Worm (Caenorhabditis elegans): ENCODE results near the gene C26D10.6.

The C26D10.6 gene

ce11 chrII:8326228-8326960 lies 28.1 kb downstream of the C26D10.6 start (continued):
- TF ChIP-seq athp-1 (tag; optimal IDR thresholded peaks at IDR 0.05) (peak; percentile 14), repo-1 (tag; optimal IDR thresholded peaks at IDR 0.05) (peak; percentile 34), madf-3 (GFP tag; IDR thresholded peaks at IDR 0.05) (peak; percentile 85), dpl-1 (GFP tag; optimal IDR thresholded peaks at IDR 0.05) (no peak), ztf-18 (tag; optimal IDR thresholded peaks at IDR 0.05) (no peak), attf-3 (GFP tag; conservative IDR thresholded peaks at IDR 0.05) (no peak), somi-1 (GFP tag; optimal IDR thresholded peaks at IDR 0.05) (no peak), egl-18 (GFP tag; IDR thresholded peaks at IDR 0.05) (no peak)

DNA sequence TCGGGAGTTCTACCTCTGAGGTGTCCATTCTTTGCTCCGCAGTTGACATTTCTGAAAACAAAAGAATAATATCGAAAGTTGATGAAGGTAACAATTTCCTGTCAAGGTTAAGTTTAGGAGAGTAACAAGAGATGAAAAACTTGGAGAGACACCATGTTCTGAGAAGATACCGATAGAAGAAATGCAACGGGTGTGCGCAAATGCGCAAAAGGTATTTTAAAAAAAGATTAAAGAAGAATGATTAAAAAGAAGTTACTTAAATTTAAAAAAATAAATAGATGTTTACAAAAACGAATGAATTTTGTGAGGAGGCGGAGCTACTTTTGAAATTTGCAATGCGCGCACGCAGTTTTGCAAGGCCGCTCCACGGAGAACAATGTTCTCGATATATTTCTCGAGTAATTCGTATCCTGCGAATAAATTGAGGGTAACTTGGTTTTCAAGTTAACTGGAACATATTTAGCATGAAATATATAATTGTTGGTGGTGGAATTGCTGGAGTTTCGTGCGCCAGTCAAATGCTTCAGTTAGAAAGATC lies 29.4 kb downstream of the C26D10.6 start, which contains the start of the genes ran-3 and C26D10.3:
Gene ran-3, minus strand, starts transcription at position 51 of the 538 bp plus-strand sequence.
Gene C26D10.3, plus strand, starts transcription at position 385 of the 538 bp plus-strand sequence.
- peak in 1 of 3 experiments; percentile 30 for TF ChIP-seq lin-35 (GFP tag; optimal IDR thresholded peaks at IDR 0.05)
- TF ChIP-seq dox-1 (GFP tag; IDR thresholded peaks at IDR 0.05): 0 out of 2 replicates have a peak, but pooled peaks have one; percentile 25
- TF ChIP-seq F23B12.7 (tag; optimal IDR thresholded peaks at IDR 0.05; ENCODE audit: insufficient read depth): peak; percentile 24
- TF ChIP-seq ceh-100 (GFP tag; IDR thresholded peaks at IDR 0.05): peak; percentile 34; the same call in 1 of the 2 replicates
- no peak for TF ChIP-seq egrh-3 (GFP tag; IDR thresholded peaks at IDR 0.05)
- TF ChIP-seq lin-26 (GFP tag; IDR thresholded peaks at IDR 0.05): 0 out of 2 replicates have a peak, but pooled peaks have one; percentile 10
- TF ChIP-seq rpc-1 (optimal IDR thresholded peaks at IDR 0.05): peak; percentile 34
- TF ChIP-seq rpc-1 (tag; optimal IDR thresholded peaks at IDR 0.05): no peak
- TF ChIP-seq mel-28 (tag; optimal IDR thresholded peaks at IDR 0.05; ENCODE audit: borderline replicate concordance): no peak
- TF ChIP-seq madf-6 (GFP tag; IDR thresholded peaks at IDR 0.05): peak; percentile 47
- no peak for TF ChIP-seq F57C9.4 (tag; optimal IDR thresholded peaks at IDR 0.05)
- peak; percentile 14 for TF ChIP-seq snpc-1.3 (tag; optimal IDR thresholded peaks at IDR 0.05; ENCODE audit: insufficient read depth)
- TF ChIP-seq hmg-1.2 (GFP tag; IDR thresholded peaks at IDR 0.05): peak; percentile 23; the same call in 1 of the 2 replicates
- TF ChIP-seq ets-4 (GFP tag; optimal IDR thresholded peaks at IDR 0.05): no peak
- TF ChIP-seq mcd-1 (GFP tag; IDR thresholded peaks at IDR 0.05): 0 out of 2 replicates have a peak, but pooled peaks have one; percentile 16
- TF ChIP-seq madf-3 (GFP tag; IDR thresholded peaks at IDR 0.05): 0 out of 2 replicates have a peak, but pooled peaks have one; percentile 10
- no peak for TF ChIP-seq rec-8 (tag; optimal IDR thresholded peaks at IDR 0.05)
- no peak for TF ChIP-seq madf-10 (tag; optimal IDR thresholded peaks at IDR 0.05)
- no peak for TF ChIP-seq snpc-4 (GFP tag; optimal IDR thresholded peaks at IDR 0.05)
- peak in 1 of 4 experiments; percentile 5 for TF ChIP-seq snpc-4 (tag; optimal IDR thresholded peaks at IDR 0.05)
- TF ChIP-seq ZK185.1 (tag; optimal IDR thresholded peaks at IDR 0.05; ENCODE audit: poor library complexity, severe bottlenecking): peak; percentile 46
- TF ChIP-seq cebp-1 (GFP tag; IDR thresholded peaks at IDR 0.05): no peak
- TF ChIP-seq cebp-1 (tag; optimal IDR thresholded peaks at IDR 0.05): peak; percentile 43
- no peak for TF ChIP-seq Y79H2A.3 (GFP tag; conservative IDR thresholded peaks at IDR 0.05)
- peak; percentile 61 for TF ChIP-seq lin-54 (GFP tag; optimal IDR thresholded peaks at IDR 0.05)
- peak; percentile 49 for TF ChIP-seq attf-5 (GFP tag; optimal IDR thresholded peaks at IDR 0.05)
- TF ChIP-seq F33H1.4 (GFP tag; IDR thresholded peaks at IDR 0.05): peak; percentile 19; the same call in 1 of the 2 replicates

DNA sequence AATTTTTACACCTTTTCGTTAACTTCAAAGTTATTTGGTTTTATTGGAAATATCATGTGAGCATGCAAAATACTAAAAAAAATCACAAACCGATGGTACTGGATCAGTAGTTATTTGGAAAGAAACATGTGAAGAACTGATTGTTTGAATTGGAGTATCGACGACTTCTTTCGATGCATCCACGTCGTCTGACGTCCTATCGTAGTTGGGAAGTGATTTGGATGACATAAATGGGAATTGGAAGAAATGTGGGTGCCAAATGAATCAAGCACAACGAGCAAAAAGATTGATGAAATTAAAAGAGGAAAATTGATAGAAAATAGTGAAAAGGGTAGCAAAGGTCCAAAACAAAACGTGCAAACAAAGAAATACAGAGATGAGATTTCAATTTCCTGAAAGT lies 33.3 kb downstream of the C26D10.6 start, which contains the start of gene shw-1:
Gene shw-1, minus strand, starts transcription at position 228 of the 400 bp plus-strand sequence.
- TF ChIP-seq B0336.3 (GFP tag; IDR thresholded peaks at IDR 0.05): no peak
- TF ChIP-seq bed-2 (GFP tag; IDR thresholded peaks at IDR 0.05): no peak
- TF ChIP-seq tlf-1 (GFP tag; optimal IDR thresholded peaks at IDR 0.05): no peak
- TF ChIP-seq rpc-1 (optimal IDR thresholded peaks at IDR 0.05): no peak
- no peak for TF ChIP-seq rpc-1 (tag; optimal IDR thresholded peaks at IDR 0.05)
- TF ChIP-seq cebp-1 (GFP tag; IDR thresholded peaks at IDR 0.05): no peak
- TF ChIP-seq cebp-1 (tag; optimal IDR thresholded peaks at IDR 0.05): no peak
- no peak for TF ChIP-seq ceh-58 (GFP tag; IDR thresholded peaks at IDR 0.05)
- no peak for TF ChIP-seq atf-7 (tag; optimal IDR thresholded peaks at IDR 0.05)
- TF ChIP-seq cebp-2 (GFP tag; IDR thresholded peaks at IDR 0.05): no peak
- TF ChIP-seq mcd-1 (GFP tag; IDR thresholded peaks at IDR 0.05): no peak
- no peak for TF ChIP-seq lin-40 (tag; optimal IDR thresholded peaks at IDR 0.05)
- TF ChIP-seq ztf-18 (tag; optimal IDR thresholded peaks at IDR 0.05): no peak
- no peak for TF ChIP-seq ZK185.1 (tag; optimal IDR thresholded peaks at IDR 0.05; ENCODE audit: poor library complexity, severe bottlenecking)
- no peak for TF ChIP-seq nhr-27 (tag; optimal IDR thresholded peaks at IDR 0.05)
- TF ChIP-seq attf-3 (GFP tag; conservative IDR thresholded peaks at IDR 0.05): no peak
- no peak for TF ChIP-seq C06A6.2 (GFP tag; conservative IDR thresholded peaks at IDR 0.05)
